Worm (Caenorhabditis elegans): ENCODE measurements around the gene vgln-1.

Gene vgln-1

DNA sequence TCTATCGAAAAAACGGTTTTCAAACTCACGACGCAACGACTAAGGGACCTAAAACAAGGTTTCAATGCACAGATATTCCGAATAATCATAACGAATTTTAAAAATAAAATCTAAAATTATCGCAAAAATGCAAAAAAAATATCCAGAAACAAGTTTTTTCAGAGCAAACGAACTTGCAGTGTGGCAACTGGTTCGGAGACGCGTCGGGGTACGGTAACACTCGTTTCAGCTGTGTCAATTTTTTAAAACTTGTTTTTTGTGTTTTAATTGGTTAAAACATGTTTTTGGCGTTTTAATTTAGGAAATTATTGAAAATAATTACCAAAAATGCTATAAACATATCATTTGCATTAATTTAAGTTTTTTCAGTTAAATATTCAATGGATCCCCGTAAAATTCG lies 1.5 kb upstream of the vgln-1 start, which contains the start of gene C08H9.16:
C08H9.16 (plus strand) TSS at position 370 of the 400 bp plus-strand sequence.
- no peak for TF ChIP-seq sptf-2 (GFP tag; optimal IDR thresholded peaks at IDR 0.05)
- peak; percentile 8 for TF ChIP-seq xnd-1 (tag; optimal IDR thresholded peaks at IDR 0.05)
- no peak for TF ChIP-seq gei-17 (GFP tag; optimal IDR thresholded peaks at IDR 0.05)
- TF ChIP-seq pha-4 (tag; optimal IDR thresholded peaks at IDR 0.05): peak; percentile 13
- TF ChIP-seq lin-54 (GFP tag; optimal IDR thresholded peaks at IDR 0.05): peak; percentile 48
- TF ChIP-seq madf-6 (GFP tag; IDR thresholded peaks at IDR 0.05): peak; percentile 58; the same call in 1 of the 2 replicates
- no peak for TF ChIP-seq nhr-90 (tag; optimal IDR thresholded peaks at IDR 0.05)
- no peak for TF ChIP-seq hrde-1 (tag; optimal IDR thresholded peaks at IDR 0.05; ENCODE audit: borderline replicate concordance)
- peak; percentile 88 for TF ChIP-seq lsl-1 (GFP tag; optimal IDR thresholded peaks at IDR 0.05)
- TF ChIP-seq T26A5.8 (tag; optimal IDR thresholded peaks at IDR 0.05): no peak
- TF ChIP-seq F33H1.4 (GFP tag; IDR thresholded peaks at IDR 0.05): peak; percentile 78
- TF ChIP-seq lin-35 (GFP tag; optimal IDR thresholded peaks at IDR 0.05): peak in 1 of 3 experiments; percentile 40
- no peak for TF ChIP-seq die-1 (tag; optimal IDR thresholded peaks at IDR 0.05)
- TF ChIP-seq ekl-4 (GFP tag; IDR thresholded peaks at IDR 0.05): no peak
- peak; percentile 13 for TF ChIP-seq tbp1 (GFP tag; optimal IDR thresholded peaks at IDR 0.05)
- no peak for TF ChIP-seq hlh-12 (tag; optimal IDR thresholded peaks at IDR 0.05)
- peak; percentile 45 for TF ChIP-seq snpc-1.3 (tag; optimal IDR thresholded peaks at IDR 0.05; ENCODE audit: insufficient read depth)
- TF ChIP-seq Y95B8A.8 (GFP tag; IDR thresholded peaks at IDR 0.05): no peak
- peak; percentile 89 to 94 for TF ChIP-seq let-607 (tag; optimal IDR thresholded peaks at IDR 0.05)
- no peak for TF ChIP-seq ceh-58 (GFP tag; IDR thresholded peaks at IDR 0.05)
- peak; percentile 26 for TF ChIP-seq attf-5 (GFP tag; optimal IDR thresholded peaks at IDR 0.05)
- peak; percentile 20 for TF ChIP-seq efl-1 (GFP tag; optimal IDR thresholded peaks at IDR 0.05)
- peak; percentile 69; the same call in 1 of the 2 replicates for TF ChIP-seq nfyb-1 (GFP tag; IDR thresholded peaks at IDR 0.05)
- peak; percentile 7 for TF ChIP-seq snpc-3.4 (tag; optimal IDR thresholded peaks at IDR 0.05)
- TF ChIP-seq tbx-9 (tag; optimal IDR thresholded peaks at IDR 0.05; ENCODE audit: borderline replicate concordance): no peak
- TF ChIP-seq mes-4 (tag; optimal IDR thresholded peaks at IDR 0.05): no peak
- no peak for TF ChIP-seq repo-1 (tag; optimal IDR thresholded peaks at IDR 0.05)
- TF ChIP-seq hmg-1.2 (GFP tag; IDR thresholded peaks at IDR 0.05): peak; percentile 41; the same call in 1 of the 2 replicates
- no peak for TF ChIP-seq athp-1 (tag; optimal IDR thresholded peaks at IDR 0.05)

DNA sequence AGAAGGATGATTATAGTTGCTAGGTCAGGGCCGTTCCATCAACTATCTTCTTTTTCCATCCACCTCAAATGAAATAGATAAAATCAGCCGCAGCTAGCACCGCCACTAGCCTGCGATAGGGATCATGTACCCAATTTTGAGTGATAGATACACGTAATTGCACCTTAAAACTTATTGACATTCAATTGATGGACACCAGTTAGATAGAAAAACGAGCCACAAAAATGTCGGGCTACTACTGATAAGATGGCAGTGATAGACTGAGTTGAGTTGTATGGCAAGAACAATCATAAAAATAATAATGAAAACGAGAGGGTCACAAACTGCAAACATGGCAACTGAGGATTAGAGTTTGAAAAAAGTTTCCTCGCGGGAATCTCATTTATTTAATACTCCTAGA lies 942 bp upstream of the vgln-1 start:
- TF ChIP-seq ZK185.1 (tag; optimal IDR thresholded peaks at IDR 0.05; ENCODE audit: poor library complexity, severe bottlenecking): no peak
- no peak for TF ChIP-seq aptf-3 (GFP tag; IDR thresholded peaks at IDR 0.05)
- peak; percentile 21; the same call in 1 of the 2 replicates for TF ChIP-seq nfyb-1 (GFP tag; IDR thresholded peaks at IDR 0.05)
- TF ChIP-seq ceh-100 (GFP tag; IDR thresholded peaks at IDR 0.05): no peak
- peak; percentile 21 for TF ChIP-seq lin-54 (GFP tag; optimal IDR thresholded peaks at IDR 0.05)
- peak; percentile 6 for TF ChIP-seq nhr-90 (tag; optimal IDR thresholded peaks at IDR 0.05)
- TF ChIP-seq T26A5.8 (tag; optimal IDR thresholded peaks at IDR 0.05): no peak
- no peak for TF ChIP-seq zfh-2 (GFP tag; conservative IDR thresholded peaks at IDR 0.05)
- peak; percentile 15; the same call in 1 of the 2 replicates for TF ChIP-seq egl-44 (GFP tag; IDR thresholded peaks at IDR 0.05)
- peak; percentile 38; the same call in 1 of the 2 replicates for TF ChIP-seq dox-1 (GFP tag; IDR thresholded peaks at IDR 0.05)
- peak; percentile 33; the same call in 1 of the 2 replicates for TF ChIP-seq madf-6 (GFP tag; IDR thresholded peaks at IDR 0.05)
- peak; percentile 13; the same call in 1 of the 2 replicates for TF ChIP-seq ekl-4 (GFP tag; IDR thresholded peaks at IDR 0.05)
- TF ChIP-seq nhr-80 (tag; optimal IDR thresholded peaks at IDR 0.05): peak; percentile 97
- no peak for TF ChIP-seq K11D2.4 (GFP tag; IDR thresholded peaks at IDR 0.05)
- TF ChIP-seq lin-26 (GFP tag; IDR thresholded peaks at IDR 0.05): peak; percentile 68; the same call in 1 of the 2 replicates
- TF ChIP-seq tbp1 (GFP tag; optimal IDR thresholded peaks at IDR 0.05): peak; percentile 4
- no peak for TF ChIP-seq snpc-4 (GFP tag; optimal IDR thresholded peaks at IDR 0.05)
- peak in 1 of 4 experiments; percentile 29 for TF ChIP-seq snpc-4 (tag; optimal IDR thresholded peaks at IDR 0.05)
- TF ChIP-seq gei-17 (GFP tag; optimal IDR thresholded peaks at IDR 0.05): no peak
- no peak for TF ChIP-seq hrde-1 (tag; optimal IDR thresholded peaks at IDR 0.05; ENCODE audit: borderline replicate concordance)
- TF ChIP-seq unc-62 (GFP tag; optimal IDR thresholded peaks at IDR 0.05): peak; percentile 34
- TF ChIP-seq ztf-22 (GFP tag; optimal IDR thresholded peaks at IDR 0.05): peak; percentile 55
- peak; percentile 71 for TF ChIP-seq ets-4 (GFP tag; optimal IDR thresholded peaks at IDR 0.05)
- peak; percentile 26 for TF ChIP-seq atf-7 (tag; optimal IDR thresholded peaks at IDR 0.05)
- TF ChIP-seq Y67H2A.10 (GFP tag; conservative IDR thresholded peaks at IDR 0.05): no peak
- peak; percentile 96 to 97 for TF ChIP-seq let-607 (tag; optimal IDR thresholded peaks at IDR 0.05)
- TF ChIP-seq mxl-1 (tag; optimal IDR thresholded peaks at IDR 0.05): no peak

Measured in whole organism, young adult.